Worm (Caenorhabditis elegans): Measurements from ENCODE around the gene bre-1.
A peak's percentile ranks its signal among the peaks of the same experiment; 100 is the strongest.

bre-1 gene

DNA sequence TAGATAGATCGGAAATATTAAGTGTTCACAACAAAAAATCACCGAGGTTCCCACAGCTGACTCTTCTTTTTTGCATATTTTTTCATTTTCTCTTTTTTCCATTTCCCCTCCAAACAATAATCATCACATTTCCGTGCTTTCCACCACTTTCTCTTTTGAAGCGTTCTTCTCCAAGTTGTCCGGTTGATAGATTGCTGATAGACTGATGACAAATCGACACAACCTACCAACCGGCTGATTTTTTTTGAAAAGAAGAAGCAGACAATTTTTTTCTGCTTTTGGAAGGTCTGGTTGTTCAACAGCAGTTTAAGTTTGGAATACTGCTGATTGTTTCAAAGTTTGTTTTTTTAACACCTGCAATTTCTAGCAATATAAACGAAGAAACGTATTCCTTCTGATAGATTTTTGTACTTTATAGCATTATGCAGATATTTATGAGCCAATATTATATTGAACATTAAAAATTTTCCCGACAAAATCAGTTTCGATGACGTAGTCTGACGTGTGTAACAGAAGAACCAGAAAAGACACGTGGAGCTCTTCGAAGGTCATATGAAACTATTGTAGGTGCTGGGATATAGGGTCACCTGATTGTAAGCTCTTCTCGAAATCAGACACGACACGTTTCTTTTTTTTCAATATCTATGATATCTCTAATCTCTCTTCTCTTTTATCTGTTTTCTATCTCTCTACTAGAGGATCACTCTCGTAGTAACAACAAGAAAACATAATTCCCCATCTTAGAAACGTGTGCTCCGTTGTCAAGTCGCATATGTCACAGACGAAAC lies 12.3 kb upstream of the bre-1 start:
- TF ChIP-seq nfya-1 (tag; optimal IDR thresholded peaks at IDR 0.05; ENCODE audit: insufficient read depth) (peak; percentile 30), ztf-11 (tag; optimal IDR thresholded peaks at IDR 0.05) (no peak), mml-1 (tag; optimal IDR thresholded peaks at IDR 0.05) (no peak)

DNA sequence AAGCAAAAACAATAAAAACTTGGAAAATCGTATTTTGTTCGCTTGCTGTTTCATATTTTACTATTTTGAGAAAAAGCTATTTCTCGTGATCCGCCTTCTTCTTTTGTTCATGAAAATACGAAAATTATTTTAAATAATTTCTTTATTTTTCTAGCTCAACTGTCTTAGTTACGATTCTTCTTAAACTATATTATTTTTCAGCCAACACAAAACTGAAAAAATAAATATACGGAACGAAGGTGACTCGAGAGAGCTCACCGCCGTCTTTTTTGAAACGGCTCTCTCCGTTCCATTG lies 11.8 kb upstream of the bre-1 start, which contains the start of gene pdzd-8:
Gene pdzd-8 (plus strand): TSS at position 196 of the 295 bp plus-strand sequence.
- TF ChIP-seq ceh-28 (tag; optimal IDR thresholded peaks at IDR 0.05): no peak

DNA sequence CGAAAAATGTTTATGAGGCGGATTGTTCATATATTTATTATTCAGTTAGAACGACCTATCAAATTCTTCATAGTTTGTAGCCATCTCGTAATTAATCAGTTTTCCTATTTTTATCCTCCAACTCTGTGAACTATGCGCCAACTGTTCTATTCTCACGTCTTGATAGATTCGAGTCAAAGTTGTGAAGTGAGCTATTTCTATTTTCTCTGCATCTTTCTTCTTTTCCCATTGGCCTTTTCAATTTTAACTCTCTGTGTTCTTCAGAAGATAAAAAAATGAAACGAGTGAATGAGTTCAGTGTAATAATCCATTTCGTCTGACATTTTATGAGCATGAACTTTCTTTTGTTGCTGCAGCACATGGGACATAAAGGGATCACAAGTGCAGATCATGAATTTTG lies 9.0 kb upstream of the bre-1 start:
- no peak for TF ChIP-seq fkh-10 (GFP tag; optimal IDR thresholded peaks at IDR 0.05)
- TF ChIP-seq nhr-11 (tag; optimal IDR thresholded peaks at IDR 0.05): peak; percentile 17
- peak; percentile 7 for TF ChIP-seq nfya-1 (tag; optimal IDR thresholded peaks at IDR 0.05; ENCODE audit: insufficient read depth)

DNA sequence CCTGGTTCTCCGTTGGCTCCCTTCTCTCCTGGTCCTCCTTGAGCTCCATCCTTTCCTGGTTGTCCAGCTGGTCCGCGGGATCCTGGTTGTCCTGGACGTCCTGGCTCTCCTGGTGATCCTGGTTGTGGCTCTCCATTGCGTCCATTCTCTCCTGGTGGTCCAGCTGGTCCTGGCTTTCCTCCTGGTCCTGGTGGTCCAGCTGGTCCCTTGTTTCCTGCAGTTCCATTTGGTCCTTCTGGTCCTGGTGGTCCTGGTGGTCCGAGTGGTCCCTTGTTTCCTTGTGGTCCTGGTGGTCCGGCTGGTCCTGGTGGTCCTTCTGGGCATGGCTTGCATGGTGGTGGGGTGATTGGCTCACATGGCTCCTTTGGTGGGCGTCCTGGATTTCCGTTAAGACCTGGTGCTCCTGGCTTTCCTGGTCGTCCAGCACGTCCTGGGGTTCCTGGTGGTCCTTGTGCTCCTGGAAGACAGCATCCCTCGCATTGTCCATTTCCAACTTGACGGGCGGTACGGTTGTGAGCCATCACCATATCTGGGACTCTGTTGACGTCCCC lies 7.9 kb upstream of the bre-1 start:
- TF ChIP-seq nfya-1 (tag; optimal IDR thresholded peaks at IDR 0.05; ENCODE audit: insufficient read depth) (no peak), elt-1 (tag; optimal IDR thresholded peaks at IDR 0.05) (no peak), egl-27 (tag; optimal IDR thresholded peaks at IDR 0.05) (no peak), mdl-1 (tag; optimal IDR thresholded peaks at IDR 0.05) (no peak), R02D3.7 (tag; optimal IDR thresholded peaks at IDR 0.05) (no peak), fkh-10 (GFP tag; optimal IDR thresholded peaks at IDR 0.05) (no peak), fkh-2 (tag; optimal IDR thresholded peaks at IDR 0.05) (no peak), nhr-23 (tag; optimal IDR thresholded peaks at IDR 0.05) (no peak), ceh-9 (tag; optimal IDR thresholded peaks at IDR 0.05) (no peak), pqm-1 (tag; optimal IDR thresholded peaks at IDR 0.05) (no peak)

DNA sequence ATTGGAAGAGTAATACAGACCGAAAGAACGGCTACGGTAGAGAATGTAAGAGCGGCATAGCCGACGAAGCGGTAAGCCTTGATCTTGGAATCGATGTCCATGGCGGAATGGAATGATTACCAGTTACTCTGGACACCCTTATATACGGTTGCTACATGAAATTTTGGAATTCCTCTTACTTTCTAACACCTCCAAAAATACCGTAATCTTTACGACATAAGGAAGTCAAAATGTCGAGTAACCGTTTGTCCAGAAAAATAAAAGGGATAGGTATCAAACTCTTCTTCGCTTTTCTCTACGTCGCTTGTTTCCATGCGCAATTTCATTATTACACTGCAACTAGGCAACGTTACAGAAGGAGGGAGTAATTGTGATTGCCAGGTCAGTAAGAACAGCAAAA lies 7.4 kb upstream of the bre-1 start, which contains the start of gene col-119:
Gene col-119 (minus strand): TSS at position 101 of the 400 bp plus-strand sequence.
- no peak for TF ChIP-seq pqm-1 (tag; optimal IDR thresholded peaks at IDR 0.05)
- no peak for TF ChIP-seq nhr-43 (tag; optimal IDR thresholded peaks at IDR 0.05; ENCODE audit: poor library complexity, severe bottlenecking)
- no peak for TF ChIP-seq aly-2 (tag; optimal IDR thresholded peaks at IDR 0.05)
- TF ChIP-seq ceh-82 (tag; optimal IDR thresholded peaks at IDR 0.05): no peak
- TF ChIP-seq tbx-2 (tag; optimal IDR thresholded peaks at IDR 0.05): no peak
- TF ChIP-seq skn-1 (tag; optimal IDR thresholded peaks at IDR 0.05): no peak
- no peak for TF ChIP-seq nhr-237 (tag; optimal IDR thresholded peaks at IDR 0.05)
- no peak for TF ChIP-seq elt-1 (tag; optimal IDR thresholded peaks at IDR 0.05)
- TF ChIP-seq unc-62 (GFP tag; optimal IDR thresholded peaks at IDR 0.05): no peak
- TF ChIP-seq jun-1 (tag; optimal IDR thresholded peaks at IDR 0.05): no peak
- TF ChIP-seq fos-1 (tag; optimal IDR thresholded peaks at IDR 0.05): no peak
- no peak for TF ChIP-seq nhr-67 (tag; optimal IDR thresholded peaks at IDR 0.05)
- no peak for TF ChIP-seq egl-27 (tag; optimal IDR thresholded peaks at IDR 0.05)
- no peak for TF ChIP-seq lin-15B (tag; optimal IDR thresholded peaks at IDR 0.05)
- TF ChIP-seq nfya-1 (tag; optimal IDR thresholded peaks at IDR 0.05; ENCODE audit: insufficient read depth): no peak
- no peak for TF ChIP-seq zag-1 (tag; optimal IDR thresholded peaks at IDR 0.05)
- TF ChIP-seq nhr-77 (tag; optimal IDR thresholded peaks at IDR 0.05): no peak
- TF ChIP-seq eor-1 (tag; optimal IDR thresholded peaks at IDR 0.05): no peak
- TF ChIP-seq nhr-11 (tag; optimal IDR thresholded peaks at IDR 0.05): no peak
- TF ChIP-seq nhr-28 (tag; optimal IDR thresholded peaks at IDR 0.05): no peak

DNA sequence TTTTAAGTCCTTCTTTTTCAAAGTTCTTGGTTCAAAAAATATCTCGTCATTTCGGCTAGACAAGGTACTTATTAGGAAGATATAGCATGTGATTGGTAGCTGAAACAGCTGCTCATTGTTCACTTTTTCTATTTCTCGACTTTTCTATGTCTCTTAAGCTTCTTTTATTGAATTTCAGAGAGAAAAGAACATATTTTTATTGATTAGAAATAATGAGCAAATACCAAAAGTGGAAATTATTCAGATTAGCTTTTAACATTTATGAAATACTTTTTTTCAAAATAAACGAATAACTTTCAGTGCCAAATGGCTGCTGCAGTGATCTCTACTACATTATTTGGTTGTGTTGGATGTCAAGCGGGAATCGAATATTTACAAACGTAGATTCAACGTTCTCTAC lies 2.5 kb upstream of the bre-1 start, which contains the start of gene nstp-1:
Gene nstp-1 (plus strand): TSS at position 301 of the 400 bp plus-strand sequence.
- TF ChIP-seq ceh-16 (tag; optimal IDR thresholded peaks at IDR 0.05): no peak
- no peak for TF ChIP-seq snpc-4 (tag; optimal IDR thresholded peaks at IDR 0.05)
- TF ChIP-seq ztf-4 (tag; optimal IDR thresholded peaks at IDR 0.05): no peak
- TF ChIP-seq fkh-2 (tag; optimal IDR thresholded peaks at IDR 0.05): no peak
- TF ChIP-seq ZK546.5 (tag; optimal IDR thresholded peaks at IDR 0.05): no peak
- no peak for TF ChIP-seq nhr-28 (tag; optimal IDR thresholded peaks at IDR 0.05)
- no peak for TF ChIP-seq egl-27 (tag; optimal IDR thresholded peaks at IDR 0.05)
- no peak for TF ChIP-seq lin-15B (tag; optimal IDR thresholded peaks at IDR 0.05)
- no peak for TF ChIP-seq unc-39 (tag; optimal IDR thresholded peaks at IDR 0.05)
- no peak for TF ChIP-seq nhr-25 (tag; optimal IDR thresholded peaks at IDR 0.05)
- TF ChIP-seq elt-1 (tag; optimal IDR thresholded peaks at IDR 0.05): no peak
- no peak for TF ChIP-seq nhr-43 (tag; optimal IDR thresholded peaks at IDR 0.05; ENCODE audit: poor library complexity, severe bottlenecking)
- no peak for TF ChIP-seq jun-1 (tag; optimal IDR thresholded peaks at IDR 0.05)
- no peak for TF ChIP-seq hmg-11 (tag; optimal IDR thresholded peaks at IDR 0.05)
- TF ChIP-seq ceh-82 (tag; optimal IDR thresholded peaks at IDR 0.05): no peak
- TF ChIP-seq pha-4 (tag; optimal IDR thresholded peaks at IDR 0.05): no peak
